Worm (Caenorhabditis elegans) whole organism, young adult: Measurements from ENCODE around the gene C28H8.7.

Experiments used
- B0035.1 ChIP-seq: sonication (generic microtip); optimal IDR thresholded peaks from 2 replicates; lab custom pipeline; 2016; ENCODE audit warnings: missing genetic modification characterization, mild to moderate bottlenecking, missing compliant biosample characterization, missing genotype, missing genetic modification reagents
- C17E4.6 ChIP-seq: fragments of 200-800 bp; sonication (Bioruptor generic); IDR thresholded peaks from 2 replicates; pipeline ENCODE4 v1.3.6; 2022; ENCODE audit warnings: missing genetic modification reagents, missing genetic modification characterization, missing compliant biosample characterization
- F39B2.1 ChIP-seq: fragments of 200-800 bp; sonication (Bioruptor generic); IDR thresholded peaks from 2 replicates; pipeline ENCODE4 v1.3.6; 2022; ENCODE audit warnings: missing genetic modification reagents, missing genetic modification characterization, missing compliant biosample characterization
- F52B5.7 ChIP-seq: sonication (generic microtip); optimal IDR thresholded peaks from 2 replicates; lab custom pipeline; 2016; ENCODE audit warnings: mild to moderate bottlenecking, missing genetic modification characterization, missing compliant biosample characterization
- F57C9.4 ChIP-seq: sonication (generic microtip); optimal IDR thresholded peaks from 2 replicates; lab custom pipeline; 2017; ENCODE audit warnings: mild to moderate bottlenecking, missing genetic modification characterization, missing compliant biosample characterization
- K11D2.4 ChIP-seq: fragments of 200-800 bp; sonication (Bioruptor generic); IDR thresholded peaks from 2 replicates; pipeline ENCODE4 v1.3.6; 2022; ENCODE audit warnings: missing genetic modification reagents, missing genetic modification characterization, missing compliant biosample characterization
- K12H6.12 ChIP-seq: fragments of 200-800 bp; sonication (Bioruptor generic); optimal IDR thresholded peaks from 2 replicates; lab custom pipeline; 2018; ENCODE audit warnings: mild to moderate bottlenecking, missing genetic modification characterization, missing compliant biosample characterization
- Y53F4B.3 ChIP-seq: fragments of 200-800 bp; sonication (Bioruptor generic); IDR thresholded peaks from 2 replicates; pipeline ENCODE4 v1.3.6; 2022; ENCODE audit warnings: missing genetic modification reagents, missing genetic modification characterization, missing compliant biosample characterization
- Y53G8AR.9 ChIP-seq: fragments of 200-800 bp; sonication (Bioruptor generic); conservative IDR thresholded peaks from 2 replicates; pipeline ENCODE4 v1.3.6; 2022; ENCODE audit warnings: missing genetic modification reagents, missing genetic modification characterization, missing compliant biosample characterization
- Y56A3A.18 ChIP-seq: fragments of 200-800 bp; sonication (Bioruptor generic); IDR thresholded peaks from 2 replicates; pipeline ENCODE4 v1.3.6; 2022; ENCODE audit warnings: missing genetic modification reagents, missing genetic modification characterization, missing compliant biosample characterization
- aptf-2 ChIP-seq: fragments of 200-800 bp; sonication (Bioruptor generic); conservative IDR thresholded peaks from 2 replicates; pipeline ENCODE4 v1.3.6; 2022; ENCODE audit warnings: missing genetic modification reagents, missing genetic modification characterization, missing compliant biosample characterization
- aptf-3 ChIP-seq: fragments of 200-800 bp; sonication (Bioruptor generic); IDR thresholded peaks from 2 replicates; pipeline ENCODE4 v1.3.6; 2022; ENCODE audit warnings: missing genetic modification characterization, missing compliant biosample characterization
- atf-7 ChIP-seq: sonication (generic microtip); optimal IDR thresholded peaks from 2 replicates; lab custom pipeline; 2017; ENCODE audit warnings: mild to moderate bottlenecking, missing genetic modification characterization, missing compliant biosample characterization
- athp-1 ChIP-seq: sonication (generic microtip); optimal IDR thresholded peaks from 2 replicates; lab custom pipeline; 2017; ENCODE audit warnings: mild to moderate bottlenecking, missing genetic modification characterization, missing compliant biosample characterization
- attf-3 ChIP-seq: fragments of 200-800 bp; sonication (Bioruptor generic); conservative IDR thresholded peaks from 2 replicates; pipeline ENCODE4 v1.3.6; 2022; ENCODE audit warnings: missing genetic modification reagents, missing genetic modification characterization, missing compliant biosample characterization
- cebp-1 ChIP-seq, 2 experiments: fragments of 200-800 bp in 1 of 2; sonication (Bioruptor generic) in 1 of 2; sonication (generic microtip) in 1 of 2; IDR thresholded peaks in 1 of 2; optimal IDR thresholded peaks in 1 of 2; 2 replicates each; pipeline versions ENCODE4 v1.3.6 to Lab custom; 2017 to 2022; ENCODE audit warnings: missing compliant biosample characterization in 2 of 2, missing genetic modification characterization in 2 of 2, mild to moderate bottlenecking in 1 of 2, missing genetic modification reagents in 1 of 2, moderate library complexity in 1 of 2
- ceh-79 ChIP-seq: sonication (generic microtip); optimal IDR thresholded peaks from 2 replicates; lab custom pipeline; 2017; ENCODE audit warnings: mild to moderate bottlenecking, missing genetic modification characterization, missing compliant biosample characterization
- efl-1 ChIP-seq: fragments of 150-350 bp; optimal IDR thresholded peaks from 2 replicates; lab custom pipeline; 2014; ENCODE audit warnings: missing biosample characterization, missing genetic modification reagents, missing genetic modification characterization
- egrh-3 ChIP-seq: fragments of 200-800 bp; sonication (Bioruptor generic); IDR thresholded peaks from 2 replicates; pipeline ENCODE4 v1.3.6; 2022; ENCODE audit warnings: missing genetic modification reagents, missing genetic modification characterization, missing compliant biosample characterization
- him-1 ChIP-seq: sonication (generic microtip); optimal IDR thresholded peaks from 2 replicates; lab custom pipeline; 2016; ENCODE audit warnings: missing genotype, missing genetic modification reagents, missing genetic modification characterization, missing compliant biosample characterization
- hlh-12 ChIP-seq: sonication (generic microtip); optimal IDR thresholded peaks from 2 replicates; lab custom pipeline; 2016; ENCODE audit warnings: missing genetic modification characterization, missing compliant biosample characterization
- hlh-26 ChIP-seq: fragments of 200-800 bp; sonication (Bioruptor generic); conservative IDR thresholded peaks from 2 replicates; pipeline ENCODE4 v1.3.6; 2022; ENCODE audit warnings: missing genetic modification reagents, missing genetic modification characterization, missing compliant biosample characterization
- hmg-20 ChIP-seq: fragments of 200-800 bp; sonication (Bioruptor generic); IDR thresholded peaks from 2 replicates; pipeline ENCODE4 v1.3.6; 2022; ENCODE audit warnings: missing genetic modification reagents, missing genetic modification characterization, missing compliant biosample characterization
- let-607 ChIP-seq, 2 experiments: fragments of 200-800 bp in 1 of 2; sonication (Bioruptor generic) in 1 of 2; sonication (generic microtip) in 1 of 2; optimal IDR thresholded peaks; 2 replicates each; lab custom pipeline; 2016 to 2018; ENCODE audit warnings: mild to moderate bottlenecking in 2 of 2, missing compliant biosample characterization in 2 of 2, missing genetic modification characterization in 2 of 2, moderate library complexity in 2 of 2, missing genotype in 1 of 2
- lin-35 ChIP-seq, 3 experiments: fragments of 150-350 bp in 2 of 3; sonication (generic microtip) in 1 of 3; optimal IDR thresholded peaks; 2 replicates each; lab custom pipeline; 2014 to 2018; ENCODE audit warnings: missing biosample characterization in 3 of 3, missing genetic modification characterization in 3 of 3, missing genetic modification reagents in 3 of 3
- lin-54 ChIP-seq: fragments of 200-800 bp; sonication (Bioruptor generic); optimal IDR thresholded peaks from 2 replicates; lab custom pipeline; 2018; ENCODE audit warnings: mild to moderate bottlenecking, missing genetic modification characterization, missing compliant biosample characterization
- lir-1 ChIP-seq: fragments of 200-800 bp; sonication (Bioruptor generic); conservative IDR thresholded peaks from 2 replicates; pipeline ENCODE4 v1.3.6; 2022; ENCODE audit warnings: missing genetic modification reagents, missing genetic modification characterization, missing compliant biosample characterization
- lsl-1 ChIP-seq: fragments of 200-800 bp; sonication (Bioruptor generic); optimal IDR thresholded peaks from 2 replicates; lab custom pipeline; 2018; ENCODE audit warnings: mild to moderate bottlenecking, missing genetic modification characterization, moderate library complexity, missing compliant biosample characterization
- lsy-27 ChIP-seq: sonication (generic microtip); optimal IDR thresholded peaks from 2 replicates; lab custom pipeline; 2017; ENCODE audit warnings: missing genetic modification characterization, mild to moderate bottlenecking, missing compliant biosample characterization, antibody characterized with exemption, missing genotype, borderline replicate concordance; ENCODE audit not compliant: insufficient read depth
- madf-10 ChIP-seq: sonication (generic microtip); optimal IDR thresholded peaks from 2 replicates; lab custom pipeline; 2016; ENCODE audit warnings: mild to moderate bottlenecking, missing genetic modification characterization, missing compliant biosample characterization
- madf-3 ChIP-seq: fragments of 200-800 bp; sonication (Bioruptor generic); IDR thresholded peaks from 2 replicates; pipeline ENCODE4 v1.3.6; 2022; ENCODE audit warnings: missing genetic modification reagents, missing genetic modification characterization, missing compliant biosample characterization
- mxl-1 ChIP-seq: sonication (generic microtip); optimal IDR thresholded peaks from 2 replicates; lab custom pipeline; 2016; ENCODE audit warnings: missing genetic modification characterization, missing compliant biosample characterization
- nfya-2 ChIP-seq: fragments of 200-800 bp; sonication (Bioruptor generic); IDR thresholded peaks from 2 replicates; pipeline ENCODE4 v1.3.6; 2022; ENCODE audit warnings: missing genetic modification reagents, missing genetic modification characterization, missing compliant biosample characterization
- nfyb-1 ChIP-seq: fragments of 200-800 bp; sonication (Bioruptor generic); IDR thresholded peaks from 2 replicates; pipeline ENCODE4 v1.3.6; 2022; ENCODE audit warnings: missing genetic modification reagents, missing genetic modification characterization, missing compliant biosample characterization
- nhr-27 ChIP-seq: fragments of 200-800 bp; sonication (Bioruptor generic); optimal IDR thresholded peaks from 2 replicates; lab custom pipeline; 2018; ENCODE audit warnings: mild to moderate bottlenecking, missing genetic modification characterization, moderate library complexity, missing compliant biosample characterization
- repo-1 ChIP-seq: sonication (generic microtip); optimal IDR thresholded peaks from 2 replicates; lab custom pipeline; 2017; ENCODE audit warnings: mild to moderate bottlenecking, missing genetic modification characterization, missing compliant biosample characterization
- rpc-1 ChIP-seq, 2 experiments: fragments of 150-350 bp in 1 of 2; sonication (generic microtip) in 1 of 2; optimal IDR thresholded peaks; 2 replicates each; lab custom pipeline; 2014 to 2018; ENCODE audit warnings: missing biosample characterization in 1 of 2, missing genetic modification characterization in 1 of 2, missing genetic modification reagents in 1 of 2, missing genotype in 1 of 2
- sdz-38 ChIP-seq: sonication (generic microtip); optimal IDR thresholded peaks from 2 replicates; lab custom pipeline; 2016; ENCODE audit warnings: missing genotype, missing genetic modification characterization, missing compliant biosample characterization
- snpc-3.4 ChIP-seq: sonication (generic microtip); optimal IDR thresholded peaks from 2 replicates; lab custom pipeline; 2017; ENCODE audit warnings: missing genetic modification characterization, mild to moderate bottlenecking, missing compliant biosample characterization, antibody characterized with exemption, moderate library complexity, missing genotype, missing genetic modification reagents
- snpc-4 ChIP-seq, 5 experiments: fragments of 150-350 bp in 1 of 5; sonication (generic microtip) in 4 of 5; optimal IDR thresholded peaks; 2 replicates each; lab custom pipeline; 2014 to 2018; ENCODE audit warnings: missing genetic modification characterization in 5 of 5, missing biosample characterization in 3 of 5, antibody characterized with exemption in 2 of 5, mild to moderate bottlenecking in 2 of 5, missing compliant biosample characterization in 2 of 5, missing genotype in 2 of 5, moderate library complexity in 2 of 5, missing genetic modification reagents in 1 of 5
- somi-1 ChIP-seq: fragments of 200-800 bp; sonication (Bioruptor generic); optimal IDR thresholded peaks from 2 replicates; lab custom pipeline; 2018; ENCODE audit warnings: mild to moderate bottlenecking, missing genetic modification characterization, missing compliant biosample characterization
- tbx-9 ChIP-seq: sonication (generic microtip); optimal IDR thresholded peaks from 2 replicates; lab custom pipeline; 2016; ENCODE audit warnings: borderline replicate concordance, missing genetic modification characterization, inconsistent platforms, missing compliant biosample characterization
- ztf-18 ChIP-seq: sonication (generic microtip); optimal IDR thresholded peaks from 2 replicates; lab custom pipeline; 2016; ENCODE audit warnings: missing genotype, mild to moderate bottlenecking, missing genetic modification characterization, missing compliant biosample characterization
- ztf-22 ChIP-seq: fragments of 200-800 bp; sonication (Bioruptor generic); optimal IDR thresholded peaks from 2 replicates; lab custom pipeline; 2018; ENCODE audit warnings: mild to moderate bottlenecking, missing genetic modification characterization, moderate library complexity, missing compliant biosample characterization
- ztf-26 ChIP-seq: sonication (generic microtip); optimal IDR thresholded peaks from 2 replicates; lab custom pipeline; 2017; ENCODE audit warnings: missing genetic modification characterization, missing compliant biosample characterization
- ztf-3 ChIP-seq: fragments of 200-800 bp; sonication (Bioruptor generic); optimal IDR thresholded peaks from 2 replicates; lab custom pipeline; 2018; ENCODE audit warnings: mild to moderate bottlenecking, missing genetic modification characterization, missing compliant biosample characterization

C28H8.7 gene

ce11 chrIII:5855637-5856179, 31.1 kb downstream of the C28H8.7 start, which contains the start of the genes cct-6 and alh-9:
cct-6 (minus strand) TSS chrIII:5855687.
alh-9 (plus strand) TSS chrIII:5856018.
- peak; percentile 55 for TF ChIP-seq lsl-1 (GFP tag; lab: Kevin White, UChicago)
- TF ChIP-seq F57C9.4 (tag; lab: Kevin White, UChicago): no peak
- no peak for TF ChIP-seq snpc-4 (GFP tag; optimal IDR thresholded peaks at IDR 0.05; lab: Kevin White, UChicago)
- TF ChIP-seq snpc-4 (tag; optimal IDR thresholded peaks at IDR 0.05; lab: Kevin White, UChicago): peak in 3 of 4 experiments; percentile 19 to 30 (median 22)
- TF ChIP-seq him-1 (tag; lab: Kevin White, UChicago): no peak
- TF ChIP-seq egrh-3 (GFP tag; lab: Robert Waterston, UW): no peak
- TF ChIP-seq ztf-3 (GFP tag; lab: Kevin White, UChicago): no peak
- peak in 1 of 3 experiments; percentile 91 for TF ChIP-seq lin-35 (GFP tag; optimal IDR thresholded peaks at IDR 0.05; lab: Kevin White, UChicago)
- TF ChIP-seq B0035.1: no peak
- TF ChIP-seq F39B2.1 (GFP tag; lab: Robert Waterston, UW): no peak
- no peak for TF ChIP-seq hlh-12
- no peak for TF ChIP-seq ztf-22 (GFP tag; lab: Kevin White, UChicago)
- TF ChIP-seq madf-10 (tag; lab: Kevin White, UChicago): peak; percentile 2
- peak; percentile 68; the same call in 1 of the 2 replicates for TF ChIP-seq cebp-1 (GFP tag; IDR thresholded peaks at IDR 0.05; lab: Robert Waterston, UW)
- peak; percentile 94 for TF ChIP-seq cebp-1 (tag; optimal IDR thresholded peaks at IDR 0.05; lab: Kevin White, UChicago)
- TF ChIP-seq nfya-2: no peak
- TF ChIP-seq F52B5.7: no peak
- no peak for TF ChIP-seq Y53G8AR.9 (GFP tag; lab: Robert Waterston, UW)
- no peak for TF ChIP-seq athp-1 (tag; lab: Kevin White, UChicago)
- TF ChIP-seq aptf-3 (GFP tag; lab: Robert Waterston, UW): no peak
- TF ChIP-seq C17E4.6 (GFP tag; lab: Robert Waterston, UW): no peak
- no peak for TF ChIP-seq lsy-27
- TF ChIP-seq lir-1: no peak
- no peak for TF ChIP-seq ceh-79 (tag; lab: Kevin White, UChicago)
- TF ChIP-seq nhr-27: no peak
- peak; percentile 91 for TF ChIP-seq lin-54 (GFP tag; lab: Kevin White, UChicago)
- no peak for TF ChIP-seq let-607 (tag; optimal IDR thresholded peaks at IDR 0.05; lab: Kevin White, UChicago)
- no peak for TF ChIP-seq ztf-26 (tag; lab: Kevin White, UChicago)
- TF ChIP-seq Y56A3A.18 (GFP tag; lab: Robert Waterston, UW): no peak
- no peak for TF ChIP-seq somi-1 (GFP tag; lab: Kevin White, UChicago)
- no peak for TF ChIP-seq repo-1 (tag; lab: Kevin White, UChicago)
- no peak for TF ChIP-seq tbx-9 (tag; lab: Kevin White, UChicago)
- no peak for TF ChIP-seq hlh-26 (GFP tag; lab: Robert Waterston, UW)
- TF ChIP-seq K12H6.12: peak; percentile 37
- TF ChIP-seq rpc-1 (optimal IDR thresholded peaks at IDR 0.05; lab: Kevin White, UChicago): no peak
- no peak for TF ChIP-seq rpc-1 (tag; optimal IDR thresholded peaks at IDR 0.05; lab: Kevin White, UChicago)
- TF ChIP-seq Y53F4B.3: no peak
- TF ChIP-seq ztf-18 (tag; lab: Kevin White, UChicago): no peak
- TF ChIP-seq atf-7 (tag; lab: Kevin White, UChicago): no peak
- TF ChIP-seq K11D2.4 (GFP tag; lab: Robert Waterston, UW): no peak
- TF ChIP-seq aptf-2: no peak
- TF ChIP-seq snpc-3.4 (tag; lab: Kevin White, UChicago): peak; percentile 62
- no peak for TF ChIP-seq madf-3
- TF ChIP-seq sdz-38 (tag; lab: Kevin White, UChicago): no peak
- no peak for TF ChIP-seq attf-3 (GFP tag; lab: Robert Waterston, UW)
- TF ChIP-seq hmg-20 (GFP tag; lab: Robert Waterston, UW): no peak
- no peak for TF ChIP-seq mxl-1 (tag; lab: Kevin White, UChicago)
- TF ChIP-seq efl-1: peak; percentile 70
- TF ChIP-seq nfyb-1 (GFP tag; lab: Robert Waterston, UW): peak; percentile 20; the same call in 1 of the 2 replicates
